Fruit fly (Drosophila melanogaster) whole organism, embryonic: ENCODE measurements around the gene Roc1b.

ENCODE experiments used
- Bdp1 ChIP-seq: fragments of 200-800 bp; sonication (Bioruptor generic); optimal IDR thresholded peaks from 3 replicates; lab custom pipeline; 2016; ENCODE audit warnings: missing biosample characterization, missing genetic modification characterization
- Bteb2 ChIP-seq: fragments of 200-800 bp; sonication (Bioruptor generic); optimal IDR thresholded peaks from 2 replicates; lab custom pipeline; 2016; ENCODE audit warnings: missing biosample characterization, missing genetic modification characterization
- CG10366 ChIP-seq: fragments of 200-800 bp; sonication (Bioruptor generic); IDR thresholded peaks from 2 replicates; pipeline ENCODE4 v1.3.6; 2022; ENCODE audit warnings: missing biosample characterization, missing genetic modification characterization
- CG10431 ChIP-seq: fragments of 200-800 bp; sonication (Bioruptor generic); optimal IDR thresholded peaks from 3 replicates; lab custom pipeline; 2018; ENCODE audit warnings: missing biosample characterization, mild to moderate bottlenecking, missing genetic modification characterization
- CG10565 ChIP-seq: fragments of 200-800 bp; sonication (Bioruptor generic); optimal IDR thresholded peaks from 3 replicates; lab custom pipeline; 2016; ENCODE audit warnings: missing biosample characterization, mild to moderate bottlenecking, missing genetic modification characterization
- CG12744 ChIP-seq: fragments of 200-800 bp; sonication (Bioruptor generic); optimal IDR thresholded peaks from 2 replicates; lab custom pipeline; 2016; ENCODE audit warnings: missing biosample characterization, missing genetic modification characterization
- CG14014 ChIP-seq: fragments of 200-800 bp; sonication (Bioruptor generic); IDR thresholded peaks from 2 replicates; pipeline ENCODE4 v1.3.6; 2022; ENCODE audit warnings: missing biosample characterization, missing genetic modification characterization
- CG15514 ChIP-seq: fragments of 200-800 bp; sonication (Bioruptor generic); optimal IDR thresholded peaks from 3 replicates; lab custom pipeline; 2017; ENCODE audit warnings: missing biosample characterization, missing genetic modification characterization, mild to moderate bottlenecking, moderate library complexity, missing genetic modification reagents
- CG17802 ChIP-seq: fragments of 200-800 bp; sonication (Bioruptor generic); optimal IDR thresholded peaks from 2 replicates; lab custom pipeline; 2018; ENCODE audit warnings: missing biosample characterization, mild to moderate bottlenecking, missing genetic modification characterization, moderate library complexity
- CG1792 ChIP-seq: fragments of 200-800 bp; sonication (Bioruptor generic); optimal IDR thresholded peaks from 2 replicates; lab custom pipeline; 2016; ENCODE audit warnings: missing biosample characterization, missing genetic modification characterization
- CG18476 ChIP-seq: fragments of 200-800 bp; sonication (Bioruptor generic); optimal IDR thresholded peaks from 2 replicates; lab custom pipeline; 2016; ENCODE audit warnings: missing biosample characterization, mild to moderate bottlenecking, missing genetic modification characterization
- CG3065 ChIP-seq: fragments of 200-800 bp; sonication (Bioruptor generic); optimal IDR thresholded peaks from 2 replicates; lab custom pipeline; 2016; ENCODE audit warnings: missing biosample characterization, missing genetic modification characterization
- CG7357 ChIP-seq: fragments of 200-800 bp; sonication (Bioruptor generic); IDR thresholded peaks from 3 replicates; pipeline ENCODE4 v1.3.6; 2022; ENCODE audit warnings: missing biosample characterization, missing genetic modification characterization
- CG8290 ChIP-seq, 3 experiments: fragments of 200-800 bp; sonication (Bioruptor generic); optimal IDR thresholded peaks; 2 replicates each; lab custom pipeline; 2016 to 2019; ENCODE audit warnings: missing biosample characterization in 3 of 3, missing genetic modification characterization in 3 of 3, mild to moderate bottlenecking in 2 of 3, moderate library complexity in 1 of 3
- CG9817 ChIP-seq: fragments of 200-800 bp; sonication (Bioruptor generic); optimal IDR thresholded peaks from 2 replicates; lab custom pipeline; 2018; ENCODE audit warnings: missing biosample characterization, mild to moderate bottlenecking, missing genetic modification characterization, moderate library complexity
- Doc2 ChIP-seq: fragments of 200-800 bp; sonication (Bioruptor generic); IDR thresholded peaks from 2 replicates; pipeline ENCODE4 v1.3.6; 2022; ENCODE audit warnings: missing biosample characterization, missing genetic modification characterization
- E2f1 ChIP-seq: fragments of 200-800 bp; sonication (Bioruptor generic); IDR thresholded peaks from 2 replicates; pipeline ENCODE4 v1.3.6; 2022; ENCODE audit warnings: missing biosample characterization, missing genetic modification characterization
- H15 ChIP-seq: fragments of 200-800 bp; sonication (Bioruptor generic); IDR thresholded peaks from 3 replicates; pipeline ENCODE4 v1.3.6; 2022; ENCODE audit warnings: missing biosample characterization, missing genetic modification characterization
- HHEX ChIP-seq: fragments of 200-800 bp; sonication (Bioruptor generic); optimal IDR thresholded peaks from 3 replicates; lab custom pipeline; 2017; ENCODE audit warnings: missing biosample characterization, mild to moderate bottlenecking, missing genetic modification characterization, missing genetic modification reagents
- Hr78 ChIP-seq, 2 experiments: fragments of 200-800 bp in 1 of 2; fragments of >200 bp in 1 of 2; sonication (Bioruptor generic) in 1 of 2; optimal IDR thresholded peaks; 2 replicates each; lab custom pipeline; 2017 to 2019; ENCODE audit warnings: missing biosample characterization in 2 of 2, missing genetic modification characterization in 2 of 2, mild to moderate bottlenecking in 1 of 2, moderate library complexity in 1 of 2
- MTF-1 ChIP-seq: fragments of 200-800 bp; sonication (Bioruptor generic); optimal IDR thresholded peaks from 2 replicates; lab custom pipeline; 2018; ENCODE audit warnings: missing biosample characterization, mild to moderate bottlenecking, missing genetic modification characterization, borderline replicate concordance
- NC2α ChIP-seq: fragments of 200-800 bp; sonication (Bioruptor generic); optimal IDR thresholded peaks from 2 replicates; lab custom pipeline; 2016; ENCODE audit warnings: missing biosample characterization, missing genetic modification characterization
- NC2β ChIP-seq: fragments of 200-800 bp; sonication (Bioruptor generic); optimal IDR thresholded peaks from 2 replicates; lab custom pipeline; 2016; ENCODE audit warnings: missing biosample characterization, missing genetic modification characterization
- Optix ChIP-seq: fragments of 200-800 bp; sonication (Bioruptor generic); IDR thresholded peaks from 3 replicates; pipeline ENCODE4 v1.3.6; 2022; ENCODE audit warnings: missing biosample characterization, missing genetic modification characterization
- Sox100B ChIP-seq: fragments of 200-800 bp; sonication (Bioruptor generic); optimal IDR thresholded peaks from 3 replicates; lab custom pipeline; 2018; ENCODE audit warnings: missing biosample characterization, mild to moderate bottlenecking, missing genetic modification characterization
- Tbp ChIP-seq: fragments of >200 bp; optimal IDR thresholded peaks from 2 replicates; lab custom pipeline; 2018; ENCODE audit warnings: missing biosample characterization, missing genetic modification characterization
- ase ChIP-seq: fragments of 200-800 bp; sonication (Bioruptor generic); IDR thresholded peaks from 3 replicates; pipeline ENCODE4 v1.3.6; 2022; ENCODE audit warnings: missing biosample characterization, missing genetic modification characterization
- crol ChIP-seq: fragments of 200-800 bp; sonication (Bioruptor generic); IDR thresholded peaks from 2 replicates; pipeline ENCODE4 v1.3.6; 2022; ENCODE audit warnings: missing biosample characterization, missing genetic modification characterization
- dan ChIP-seq: fragments of 200-800 bp; sonication (Bioruptor generic); IDR thresholded peaks from 2 replicates; pipeline ENCODE4 v1.3.6; 2022; ENCODE audit warnings: missing biosample characterization, missing genetic modification characterization
- dmrt99B ChIP-seq: fragments of 200-800 bp; sonication (Bioruptor generic); optimal IDR thresholded peaks from 2 replicates; lab custom pipeline; 2018; ENCODE audit warnings: missing biosample characterization, mild to moderate bottlenecking, missing genetic modification characterization, moderate library complexity
- esg ChIP-seq: fragments of 200-800 bp; sonication (Bioruptor generic); conservative IDR thresholded peaks from 2 replicates; pipeline ENCODE4 v1.3.6; 2022; ENCODE audit warnings: missing biosample characterization, missing genetic modification characterization
- exex ChIP-seq: fragments of 200-800 bp; sonication (Bioruptor generic); optimal IDR thresholded peaks from 4 replicates; lab custom pipeline; 2018; ENCODE audit warnings: missing biosample characterization, mild to moderate bottlenecking, missing genetic modification characterization, moderate library complexity
- her ChIP-seq: fragments of 200-800 bp; sonication (Bioruptor generic); optimal IDR thresholded peaks from 2 replicates; lab custom pipeline; 2016; ENCODE audit warnings: missing biosample characterization, missing genetic modification characterization
- hkb ChIP-seq, 2 experiments: fragments of 200-800 bp in 1 of 2; fragments of >200 bp in 1 of 2; sonication (Bioruptor generic) in 1 of 2; IDR thresholded peaks in 1 of 2; optimal IDR thresholded peaks in 1 of 2; 2 replicates each; pipeline versions ENCODE4 v1.3.6 to Lab custom; 2017 to 2022; ENCODE audit warnings: missing biosample characterization in 1 of 2, missing genetic modification characterization in 1 of 2
- hth ChIP-seq: fragments of >200 bp; optimal IDR thresholded peaks from 2 replicates; lab custom pipeline; 2017; ENCODE audit warnings: inconsistent platforms
- knrl ChIP-seq: fragments of 200-800 bp; sonication (Bioruptor generic); IDR thresholded peaks from 3 replicates; pipeline ENCODE4 v1.3.6; 2022; ENCODE audit warnings: missing biosample characterization, missing genetic modification characterization; ENCODE audit not compliant: partially characterized antibody
- luna ChIP-seq: fragments of 200-800 bp; sonication (Bioruptor generic); optimal IDR thresholded peaks from 2 replicates; lab custom pipeline; 2016; ENCODE audit warnings: missing biosample characterization, missing genetic modification characterization
- mld ChIP-seq: fragments of 200-800 bp; sonication (Bioruptor generic); IDR thresholded peaks from 3 replicates; pipeline ENCODE4 v1.3.6; 2022; ENCODE audit warnings: missing biosample characterization, missing genetic modification characterization; ENCODE audit not compliant: partially characterized antibody
- nerfin-2 ChIP-seq: fragments of 200-800 bp; sonication (Bioruptor generic); IDR thresholded peaks from 2 replicates; pipeline ENCODE4 v1.3.6; 2022; ENCODE audit warnings: missing biosample characterization, missing genetic modification characterization; ENCODE audit not compliant: partially characterized antibody
- nom ChIP-seq: fragments of 200-800 bp; sonication (Bioruptor generic); optimal IDR thresholded peaks from 2 replicates; lab custom pipeline; 2017; ENCODE audit warnings: missing biosample characterization, missing genetic modification characterization, mild to moderate bottlenecking, moderate library complexity, missing genetic modification reagents
- peb ChIP-seq: fragments of 200-800 bp; sonication (Bioruptor generic); IDR thresholded peaks from 2 replicates; pipeline ENCODE4 v1.3.6; 2022; ENCODE audit warnings: missing biosample characterization, missing genetic modification characterization
- repo ChIP-seq: fragments of 200-800 bp; sonication (Bioruptor generic); optimal IDR thresholded peaks from 2 replicates; lab custom pipeline; 2016; ENCODE audit warnings: missing biosample characterization, missing genetic modification characterization
- sisA ChIP-seq: fragments of 200-800 bp; sonication (Bioruptor generic); IDR thresholded peaks from 2 replicates; pipeline ENCODE4 v1.3.6; 2022; ENCODE audit warnings: missing biosample characterization, missing genetic modification characterization
- slou ChIP-seq: fragments of 200-800 bp; sonication (Bioruptor generic); optimal IDR thresholded peaks from 3 replicates; lab custom pipeline; 2016; ENCODE audit warnings: missing biosample characterization, missing genetic modification characterization
- sug ChIP-seq: fragments of 200-800 bp; optimal IDR thresholded peaks from 2 replicates; lab custom pipeline; 2019; ENCODE audit warnings: missing biosample characterization, mild to moderate bottlenecking, missing genetic modification characterization, moderate library complexity
- tap ChIP-seq: fragments of 200-800 bp; optimal IDR thresholded peaks from 3 replicates; lab custom pipeline; 2019; ENCODE audit warnings: missing biosample characterization, mild to moderate bottlenecking, missing genetic modification characterization, moderate library complexity
- toy ChIP-seq: fragments of 200-800 bp; sonication (Bioruptor generic); IDR thresholded peaks from 2 replicates; pipeline ENCODE4 v1.3.6; 2022; ENCODE audit warnings: missing biosample characterization, missing genetic modification characterization

The Roc1b gene

dm6 chr3L:346656-347640, 10.8 kb upstream of the Roc1b start, which contains the start of gene mth (continued):
- TF ChIP-seq NC2α (GFP tag; lab: Kevin White, UChicago) = peak; percentile 33
- TF ChIP-seq CG17802 = peak; percentile 92
- no peak for TF ChIP-seq CG12744 (GFP tag; lab: Kevin White, UChicago)
- no peak for TF ChIP-seq CG3065 (GFP tag; lab: Kevin White, UChicago)
- no peak for TF ChIP-seq esg (GFP tag; lab: Robert Waterston, UW)
- TF ChIP-seq CG10565 (GFP tag; lab: Kevin White, UChicago) = no peak
- peak; percentile 49; the same call in 1 of the 3 replicates for TF ChIP-seq H15
- TF ChIP-seq Hr78 (GFP tag; optimal IDR thresholded peaks at IDR 0.05; lab: Kevin White, UChicago) = no peak
- TF ChIP-seq CG10431 (GFP tag; lab: Kevin White, UChicago) = peak; percentile 10
- 0 out of 2 replicates have a peak, but pooled peaks have one; percentile 28 for TF ChIP-seq CG14014 (GFP tag; lab: Robert Waterston, UW)
- peak; percentile 49 for TF ChIP-seq CG9817 (tag; lab: Kevin White, UChicago)
- TF ChIP-seq exex (tag; lab: Kevin White, UChicago) = peak; percentile 20
- no peak for TF ChIP-seq MTF-1
- TF ChIP-seq hkb (optimal IDR thresholded peaks at IDR 0.05; lab: Kevin White, UChicago) = no peak
- no peak for TF ChIP-seq hkb (GFP tag; IDR thresholded peaks at IDR 0.05; lab: Robert Waterston, UW)
- no peak for TF ChIP-seq peb (GFP tag; lab: Robert Waterston, UW)
- TF ChIP-seq crol = no peak
- TF ChIP-seq Bdp1 (GFP tag; lab: Kevin White, UChicago) = peak; percentile 29
- no peak for TF ChIP-seq Bteb2 (GFP tag; lab: Kevin White, UChicago)
- TF ChIP-seq CG1792 (GFP tag; lab: Kevin White, UChicago) = peak; percentile 60
- peak; percentile 94 for TF ChIP-seq CG7357 (GFP tag; lab: Robert Waterston, UW)
- TF ChIP-seq ase (GFP tag; lab: Robert Waterston, UW) = 0 out of 3 replicates have a peak, but pooled peaks have one; percentile 36
- peak; percentile 44 for TF ChIP-seq sisA (GFP tag; lab: Robert Waterston, UW)
- TF ChIP-seq nom = peak; percentile 15
- TF ChIP-seq luna (GFP tag; lab: Kevin White, UChicago) = peak; percentile 33
- no peak for TF ChIP-seq Doc2
- TF ChIP-seq her (GFP tag; lab: Kevin White, UChicago) = peak; percentile 15
- peak; percentile 91 for TF ChIP-seq CG15514 (GFP tag; lab: Kevin White, UChicago)
- peak; percentile 93; the same call in 2 of the 3 replicates for TF ChIP-seq mld
- peak; percentile 40 for TF ChIP-seq Tbp (GFP tag; lab: Kevin White, UChicago)
- TF ChIP-seq sug = peak; percentile 61
- TF ChIP-seq CG10366 (GFP tag; lab: Robert Waterston, UW) = peak; percentile 51
- TF ChIP-seq Sox100B (GFP tag; lab: Kevin White, UChicago) = peak; percentile 22
- no peak for TF ChIP-seq toy
- TF ChIP-seq HHEX (GFP tag; lab: Kevin White, UChicago) = no peak
- TF ChIP-seq NC2β = no peak
- peak; percentile 27; the same call in 1 of the 2 replicates for TF ChIP-seq E2f1 (GFP tag; lab: Robert Waterston, UW)
- TF ChIP-seq dan (GFP tag; lab: Robert Waterston, UW) = no peak
- no peak for TF ChIP-seq hth (lab: Kevin White, UChicago)
- TF ChIP-seq CG8290 (GFP tag; optimal IDR thresholded peaks at IDR 0.05; lab: Kevin White, UChicago) = peak; percentile 83
- peak; percentile 52 to 67 for TF ChIP-seq CG8290 (tag; optimal IDR thresholded peaks at IDR 0.05; lab: Kevin White, UChicago)
- TF ChIP-seq knrl (GFP tag; lab: Robert Waterston, UW) = peak; percentile 100
- peak; percentile 56; the same call in 1 of the 3 replicates for TF ChIP-seq Optix
- no peak for TF ChIP-seq repo (GFP tag; lab: Kevin White, UChicago)
- peak; percentile 39 for TF ChIP-seq dmrt99B (tag; lab: Kevin White, UChicago)
- TF ChIP-seq CG18476 (GFP tag; lab: Kevin White, UChicago) = peak; percentile 16
- no peak for TF ChIP-seq slou (GFP tag; lab: Kevin White, UChicago)
- peak; percentile 97 for TF ChIP-seq nerfin-2 (GFP tag; lab: Robert Waterston, UW)
- TF ChIP-seq tap (tag; lab: Kevin White, UChicago) = no peak
